Fruit fly (Drosophila melanogaster): ENCODE data around the gene Akap200.

Gene Akap200

dm6 chr2L:8382646-8383045, 32.8 kb upstream of the Akap200 start, which contains the start of the genes CG13392 and Rcd4 (continued):
- TF ChIP-seq HmgZ (tag; optimal IDR thresholded peaks at IDR 0.05) (peak; percentile 84), CG8478 (optimal IDR thresholded peaks at IDR 0.05) (no peak), sug (tag; optimal IDR thresholded peaks at IDR 0.05) (peak; percentile 52), pb (GFP tag; optimal IDR thresholded peaks at IDR 0.05) (peak; percentile 63), Adf1 (GFP tag; IDR thresholded peaks at IDR 0.05) (no peak; the same call in 1 of the 2 replicates), ap (GFP tag; IDR thresholded peaks at IDR 0.05) (no peak), CG6765 (GFP tag; optimal IDR thresholded peaks at IDR 0.05) (peak; percentile 32), az2 (GFP tag; optimal IDR thresholded peaks at IDR 0.05) (peak; percentile 53), CG8359 (GFP tag; optimal IDR thresholded peaks at IDR 0.05; ENCODE audit: borderline replicate concordance) (no peak), cato (GFP tag; optimal IDR thresholded peaks at IDR 0.05; ENCODE audit: borderline replicate concordance) (no peak), CG16813 (GFP tag; IDR thresholded peaks at IDR 0.05; ENCODE audit: partially characterized antibody) (peak; percentile 57), CG9609 (GFP tag; optimal IDR thresholded peaks at IDR 0.05) (peak; percentile 74), lola (GFP tag; optimal IDR thresholded peaks at IDR 0.05) (peak in 1 of 3 experiments; percentile 6), CG9727 (GFP tag; optimal IDR thresholded peaks at IDR 0.05) (peak; percentile 30), Deaf1 (tag; optimal IDR thresholded peaks at IDR 0.05) (peak; percentile 26), bab2 (GFP tag; optimal IDR thresholded peaks at IDR 0.05) (peak; percentile 76), vnd (GFP tag; IDR thresholded peaks at IDR 0.05; ENCODE audit: partially characterized antibody) (0 out of 3 replicates have a peak, but pooled peaks have one; percentile 16), esg (GFP tag; conservative IDR thresholded peaks at IDR 0.05) (0 out of 2 replicates have a peak, but pooled peaks have one; percentile 6), sc (optimal IDR thresholded peaks at IDR 0.05) (no peak), sc (GFP tag; optimal IDR thresholded peaks at IDR 0.05) (no peak), sens-2 (GFP tag; IDR thresholded peaks at IDR 0.05) (no peak), yki (optimal IDR thresholded peaks at IDR 0.05) (no peak), CG12942 (GFP tag; optimal IDR thresholded peaks at IDR 0.05) (peak; percentile 71), CG15479 (GFP tag; optimal IDR thresholded peaks at IDR 0.05) (no peak), CG14050 (GFP tag; IDR thresholded peaks at IDR 0.05) (peak; percentile 14; the same call in 1 of the 3 replicates), CG4617 (GFP tag; optimal IDR thresholded peaks at IDR 0.05; ENCODE audit: borderline replicate concordance) (peak; percentile 84), tx (GFP tag; optimal IDR thresholded peaks at IDR 0.05) (peak; percentile 67), CG10366 (GFP tag; IDR thresholded peaks at IDR 0.05) (peak; percentile 38; the same call in 1 of the 2 replicates), CG10543 (GFP tag; optimal IDR thresholded peaks at IDR 0.05) (peak; percentile 61), CG3281 (GFP tag; optimal IDR thresholded peaks at IDR 0.05) (peak; percentile 60), CG4730 (GFP tag; IDR thresholded peaks at IDR 0.05) (0 out of 2 replicates have a peak, but pooled peaks have one; percentile 28), Fer2 (tag; optimal IDR thresholded peaks at IDR 0.05) (peak; percentile 22), Sox102F (GFP tag; optimal IDR thresholded peaks at IDR 0.05) (peak; percentile 16), vfl (GFP tag; optimal IDR thresholded peaks at IDR 0.05) (peak; percentile 68), onecut (GFP tag; IDR thresholded peaks at IDR 0.05) (peak; percentile 49; the same call in 1 of the 2 replicates), kay (GFP tag; optimal IDR thresholded peaks at IDR 0.05) (peak; percentile 4), stwl (tag; optimal IDR thresholded peaks at IDR 0.05) (peak; percentile 100), Sin3A (optimal IDR thresholded peaks at IDR 0.05) (peak; percentile 32), CG2712 (tag; optimal IDR thresholded peaks at IDR 0.05) (peak; percentile 46), CG32767 (GFP tag; IDR thresholded peaks at IDR 0.05) (no peak), Vsx1 (GFP tag; optimal IDR thresholded peaks at IDR 0.05) (no peak), inv (GFP tag; IDR thresholded peaks at IDR 0.05; ENCODE audit: partially characterized antibody) (0 out of 2 replicates have a peak, but pooled peaks have one; percentile 22), CG3847 (GFP tag; IDR thresholded peaks at IDR 0.05) (peak; percentile 79), Gug (GFP tag; IDR thresholded peaks at IDR 0.05) (peak; percentile 48; the same call in 1 of the 4 replicates), CG6272 (GFP tag; IDR thresholded peaks at IDR 0.05) (no peak), BtbVII (GFP tag; optimal IDR thresholded peaks at IDR 0.05) (no peak), gce (GFP tag; IDR thresholded peaks at IDR 0.05) (no peak), gt (GFP tag; IDR thresholded peaks at IDR 0.05) (no peak), pros (GFP tag; optimal IDR thresholded peaks at IDR 0.05) (no peak), ham (GFP tag; IDR thresholded peaks at IDR 0.05) (no peak), CG4328 (GFP tag; optimal IDR thresholded peaks at IDR 0.05) (peak; percentile 35), shn (GFP tag; optimal IDR thresholded peaks at IDR 0.05) (peak; percentile 71)

Data from whole organism, embryonic.